Worm (Caenorhabditis elegans): ENCODE measurements around the gene C02F5.2.

C02F5.2 gene

DNA sequence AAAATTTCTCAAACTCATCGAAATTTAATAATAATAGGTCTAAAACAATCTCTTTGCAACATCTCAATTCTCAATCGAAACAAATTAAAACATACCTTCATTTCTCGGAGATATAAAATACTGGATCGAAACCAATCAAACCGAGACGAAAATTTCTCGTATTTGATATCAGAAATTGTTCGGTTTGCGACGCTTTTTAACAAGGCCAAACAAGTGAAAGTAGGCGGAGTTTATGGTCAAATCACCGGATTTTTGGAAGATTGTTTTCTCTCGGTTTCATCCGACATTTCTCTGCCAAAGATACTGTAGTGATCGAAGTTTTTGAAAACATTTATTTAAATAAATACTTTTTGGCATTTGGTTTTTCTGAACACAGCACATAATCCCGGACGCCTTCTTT, 14.1 kb upstream of the C02F5.2 start, which contains the start of gene C02F5.14:
Gene C02F5.14 (minus strand): TSS at position 157 of the 400 bp plus-strand sequence.
- no peak for TF ChIP-seq W03F9.2 (tag; optimal IDR thresholded peaks at IDR 0.05)
- no peak for TF ChIP-seq dao-5 (tag; optimal IDR thresholded peaks at IDR 0.05)
- TF ChIP-seq him-1 (tag; optimal IDR thresholded peaks at IDR 0.05), result no peak

ce11 chrIII:8235880-8236279, 13.5 kb upstream of the C02F5.2 start, which contains the start of gene C02F5.5:
Gene C02F5.5 (plus strand): TSS chrIII:8236180.
- TF ChIP-seq him-1 (tag; optimal IDR thresholded peaks at IDR 0.05) (no peak), W03F9.2 (tag; optimal IDR thresholded peaks at IDR 0.05) (no peak)

DNA sequence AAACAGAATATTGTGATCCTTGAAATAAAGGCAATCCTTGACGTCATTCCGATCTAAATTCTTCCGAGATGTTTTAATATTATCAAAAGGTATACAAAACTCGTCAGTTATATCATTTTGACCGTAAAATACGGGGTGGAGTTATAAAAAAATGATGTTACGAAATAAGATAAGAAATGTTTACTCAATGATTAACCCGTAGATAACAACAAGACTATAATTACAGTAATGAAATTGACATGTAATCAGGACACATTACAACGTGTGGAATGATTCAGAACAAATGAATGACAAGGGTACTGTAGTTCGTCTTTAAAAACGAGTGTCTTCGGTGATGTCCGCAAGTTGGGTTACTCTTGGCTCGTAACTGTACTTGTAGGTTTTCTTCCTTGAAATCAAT, 11.6 kb upstream of the C02F5.2 start, which contains the start of gene tsp-2:
Gene tsp-2 (minus strand): TSS at position 109 of the 400 bp plus-strand sequence.
- no peak for TF ChIP-seq W03F9.2 (tag; optimal IDR thresholded peaks at IDR 0.05)
- TF ChIP-seq dao-5 (tag; optimal IDR thresholded peaks at IDR 0.05), result no peak
- no peak for TF ChIP-seq him-1 (tag; optimal IDR thresholded peaks at IDR 0.05)

- TF ChIP-seq dao-5 (tag; optimal IDR thresholded peaks at IDR 0.05) (no peak), W03F9.2 (tag; optimal IDR thresholded peaks at IDR 0.05) (no peak), him-1 (tag; optimal IDR thresholded peaks at IDR 0.05) (no peak)
Observed at ce11 chrIII:8239325-8239724, 10.1 kb upstream of the C02F5.2 start, which contains the start of gene tsp-1. Gene tsp-1 (minus strand): TSS chrIII:8239423.

- no peak for TF ChIP-seq dao-5 (tag; optimal IDR thresholded peaks at IDR 0.05)
- no peak for TF ChIP-seq him-1 (tag; optimal IDR thresholded peaks at IDR 0.05)
Observed at ce11 chrIII:8240247-8240646, 9.2 kb upstream of the C02F5.2 start.

DNA sequence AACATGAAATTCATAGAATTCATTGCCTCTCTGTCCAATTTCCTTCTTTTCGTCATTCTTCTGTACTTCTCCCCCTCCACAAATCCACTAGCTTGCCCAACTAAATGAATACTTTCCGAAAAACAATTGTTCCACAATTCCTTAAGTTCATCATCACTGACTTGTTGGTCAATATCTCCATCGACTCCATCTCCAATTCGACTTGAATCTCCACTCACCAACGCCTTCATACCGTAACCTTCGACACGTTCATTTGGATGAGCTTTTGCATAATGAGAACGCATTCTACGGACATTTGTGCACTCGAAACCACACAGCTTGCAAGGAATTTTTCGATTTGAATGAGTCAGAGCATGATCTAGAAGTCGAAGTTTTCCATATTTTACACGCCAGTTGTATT, 8.5 kb upstream of the C02F5.2 start:
- TF ChIP-seq dao-5 (tag; optimal IDR thresholded peaks at IDR 0.05) (no peak), him-1 (tag; optimal IDR thresholded peaks at IDR 0.05) (no peak), W03F9.2 (tag; optimal IDR thresholded peaks at IDR 0.05) (no peak)

DNA sequence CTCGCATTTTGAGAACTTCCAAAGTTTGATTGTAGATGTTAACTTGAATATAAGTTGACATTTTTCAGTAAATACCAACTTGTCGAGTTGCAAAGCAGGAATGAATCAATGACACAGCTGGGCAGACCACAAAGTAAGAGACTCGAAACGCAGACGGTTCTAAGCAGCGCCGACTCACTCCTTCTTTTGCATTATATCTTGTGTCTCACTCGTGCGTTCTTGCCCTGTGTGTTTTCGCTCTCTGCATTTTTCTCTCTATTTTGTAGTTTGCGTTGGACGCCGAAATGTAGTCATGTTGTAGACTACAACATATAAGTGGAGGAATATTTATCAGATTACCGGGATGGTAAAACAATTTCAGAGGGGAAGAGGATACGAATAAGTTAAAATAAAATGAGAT, 6.6 kb upstream of the C02F5.2 start, which contains the start of gene C02F5.12:
Gene C02F5.12 (minus strand): TSS at position 221 of the 400 bp plus-strand sequence.
- TF ChIP-seq W03F9.2 (tag; optimal IDR thresholded peaks at IDR 0.05) (no peak), him-1 (tag; optimal IDR thresholded peaks at IDR 0.05) (no peak), dao-5 (tag; optimal IDR thresholded peaks at IDR 0.05) (no peak)

- TF ChIP-seq dao-5 (tag; optimal IDR thresholded peaks at IDR 0.05) (no peak), W03F9.2 (tag; optimal IDR thresholded peaks at IDR 0.05) (no peak), him-1 (tag; optimal IDR thresholded peaks at IDR 0.05) (no peak)
Observed at ce11 chrIII:8244052-8244451, 5.4 kb upstream of the C02F5.2 start, which contains the start of the genes pbs-6 and cids-1. Gene pbs-6 (minus strand): TSS chrIII:8244092. Gene cids-1 (plus strand): TSS chrIII:8244445.

- TF ChIP-seq him-1 (tag; optimal IDR thresholded peaks at IDR 0.05), result no peak
Observed at ce11 chrIII:8245591-8245990, 3.8 kb upstream of the C02F5.2 start, which contains the start of gene C02F5.3. Gene C02F5.3 (plus strand): TSS chrIII:8245891.

DNA sequence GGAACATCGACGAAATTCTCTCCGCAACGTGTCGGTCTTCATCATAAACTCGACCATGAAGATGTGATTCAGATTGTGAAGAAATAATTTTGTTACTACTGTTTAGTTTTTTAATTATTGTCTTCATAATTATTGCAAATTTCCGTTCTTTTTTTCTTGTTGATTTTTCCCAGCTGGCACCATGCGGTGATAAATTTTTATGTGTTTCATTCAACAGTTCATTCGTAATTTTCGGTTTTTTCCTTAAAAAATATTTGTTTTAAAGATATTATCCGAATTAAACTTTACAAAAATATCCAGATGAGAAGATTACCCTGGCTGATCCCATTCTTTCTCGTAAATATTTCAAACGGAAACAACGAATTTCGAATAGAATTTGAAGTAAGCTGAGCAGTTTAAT, 2.4 kb upstream of the C02F5.2 start, which contains the start of gene C02F5.13:
Gene C02F5.13 (plus strand): TSS at position 301 of the 400 bp plus-strand sequence.
- no peak for TF ChIP-seq him-1 (tag; optimal IDR thresholded peaks at IDR 0.05)
- TF ChIP-seq W03F9.2 (tag; optimal IDR thresholded peaks at IDR 0.05), result no peak
- no peak for TF ChIP-seq dao-5 (tag; optimal IDR thresholded peaks at IDR 0.05)

DNA sequence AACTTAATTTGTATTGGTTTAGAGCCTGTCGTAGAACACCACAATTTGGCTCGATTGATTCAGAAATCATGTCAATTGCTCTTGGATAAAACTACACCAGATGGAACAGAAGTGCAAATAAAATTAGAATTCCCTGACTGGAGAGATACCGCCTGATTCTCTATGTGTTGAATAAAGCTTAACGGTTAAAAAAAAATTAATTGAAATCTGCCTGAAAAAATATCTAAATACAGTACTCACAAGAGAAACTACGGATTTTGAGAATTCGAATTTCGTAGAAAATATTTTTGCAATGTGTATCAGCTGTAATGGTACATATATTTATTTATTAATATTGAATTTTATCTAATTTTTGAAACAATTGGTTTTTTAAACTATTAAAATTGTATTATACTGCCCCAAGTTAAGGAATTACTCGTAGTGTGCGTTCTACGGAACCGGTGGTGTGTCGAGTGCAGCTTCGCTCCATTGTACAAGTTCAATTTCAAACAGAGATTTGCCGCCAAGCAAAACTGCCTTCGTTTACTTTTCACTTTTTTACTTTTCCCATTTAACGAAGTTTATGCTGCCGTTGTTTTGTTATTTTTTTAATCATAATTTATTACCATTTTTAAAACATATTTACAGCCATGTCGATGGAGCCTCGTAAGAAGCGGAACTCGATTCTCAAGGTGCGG, 726 bp downstream of the C02F5.2 start, which contains the start of gene knl-1:
Gene knl-1 (plus strand): TSS at position 626 of the 677 bp plus-strand sequence.
- TF ChIP-seq him-1 (tag; optimal IDR thresholded peaks at IDR 0.05) (no peak), W03F9.2 (tag; optimal IDR thresholded peaks at IDR 0.05) (peak; percentile 50)

DNA sequence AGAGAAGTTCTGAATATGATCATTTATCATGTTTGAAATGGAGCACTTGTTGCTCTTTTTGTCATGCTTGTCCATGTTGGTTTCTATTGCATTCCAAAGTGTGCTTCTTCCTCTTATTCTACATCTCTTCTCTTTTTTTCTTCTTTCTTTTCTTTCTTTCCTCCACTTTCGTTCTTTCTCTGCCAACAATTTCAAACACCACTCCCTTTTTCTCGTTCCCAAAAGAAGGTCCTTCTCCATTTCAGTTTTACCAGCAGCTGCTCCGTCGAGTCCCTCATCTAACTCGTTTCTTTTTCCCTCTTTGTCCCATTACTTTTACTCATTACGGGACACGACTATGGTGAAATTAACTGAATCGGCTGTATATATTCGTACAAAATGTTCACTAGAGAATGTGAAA, 5.5 kb downstream of the C02F5.2 start, which contains the start of gene F09G8.5:
Gene F09G8.5 (plus strand): TSS at position 38 of the 400 bp plus-strand sequence.
- TF ChIP-seq dao-5 (tag; optimal IDR thresholded peaks at IDR 0.05), result no peak
- TF ChIP-seq W03F9.2 (tag; optimal IDR thresholded peaks at IDR 0.05), result no peak
- TF ChIP-seq him-1 (tag; optimal IDR thresholded peaks at IDR 0.05), result no peak

DNA sequence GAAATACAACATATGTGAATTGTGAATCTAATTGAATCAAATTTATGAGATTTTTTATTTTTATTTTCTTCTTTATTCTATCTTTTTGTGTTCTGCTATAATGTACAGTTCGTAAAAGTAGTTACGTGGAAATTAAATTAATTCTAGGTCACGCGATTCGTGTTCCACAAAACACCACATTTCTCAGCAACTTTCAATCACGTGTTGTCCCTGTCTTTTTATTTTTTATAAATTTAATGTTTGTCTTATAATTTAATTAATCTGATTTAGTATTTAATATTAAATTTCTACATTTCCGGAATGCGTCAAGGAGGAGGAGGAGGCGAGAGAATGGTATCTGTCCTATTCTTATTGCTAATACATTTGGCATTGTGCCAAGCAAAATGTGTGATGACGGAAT, 8.6 kb downstream of the C02F5.2 start, which contains the start of gene ncr-2:
Gene ncr-2 (plus strand): TSS at position 301 of the 400 bp plus-strand sequence.
- TF ChIP-seq him-1 (tag; optimal IDR thresholded peaks at IDR 0.05) (no peak), W03F9.2 (tag; optimal IDR thresholded peaks at IDR 0.05) (no peak), dao-5 (tag; optimal IDR thresholded peaks at IDR 0.05) (no peak)

DNA sequence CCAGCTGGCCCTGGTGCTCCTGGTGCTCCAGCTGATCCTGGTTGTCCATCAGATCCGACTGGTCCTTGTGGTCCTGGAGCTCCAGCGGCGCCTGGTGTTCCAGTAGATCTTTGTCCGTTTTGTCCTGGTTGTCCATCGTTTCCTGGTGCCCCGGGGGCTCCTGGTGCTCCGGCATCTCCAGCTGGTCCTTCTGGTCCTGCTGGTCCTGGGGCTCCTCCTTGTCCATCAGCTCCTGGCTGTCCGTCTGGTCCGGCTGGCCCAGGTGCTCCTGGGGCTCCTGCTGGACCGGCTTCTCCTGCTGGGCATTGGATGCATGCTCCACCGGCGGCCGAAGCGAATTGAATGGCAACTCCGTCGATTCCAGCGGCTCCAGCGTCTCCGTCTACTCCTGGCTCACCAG, 13.2 kb downstream of the C02F5.2 start:
- TF ChIP-seq W03F9.2 (tag; optimal IDR thresholded peaks at IDR 0.05), result no peak
- no peak for TF ChIP-seq dao-5 (tag; optimal IDR thresholded peaks at IDR 0.05)
- TF ChIP-seq him-1 (tag; optimal IDR thresholded peaks at IDR 0.05), result no peak
